Worm (Caenorhabditis elegans) whole organism, young adult: ENCODE data around the gene kat-1.

Experiments
- ama-1 ChIP-seq, 3 experiments: fragments of 150-350 bp in 1 of 3; sonication (generic microtip) in 2 of 3; optimal IDR thresholded peaks; 2 replicates each; lab custom pipeline; 2014 to 2018; ENCODE audit warnings: missing biosample characterization in 2 of 3, missing genetic modification characterization in 2 of 3, missing genetic modification reagents in 2 of 3
- pha-4 ChIP-seq: fragments of 150-350 bp; sonication (generic microtip); optimal IDR thresholded peaks from 2 replicates; lab custom pipeline; 2014; ENCODE audit warnings: missing biosample characterization, missing genetic modification reagents, missing genetic modification characterization

DNA sequence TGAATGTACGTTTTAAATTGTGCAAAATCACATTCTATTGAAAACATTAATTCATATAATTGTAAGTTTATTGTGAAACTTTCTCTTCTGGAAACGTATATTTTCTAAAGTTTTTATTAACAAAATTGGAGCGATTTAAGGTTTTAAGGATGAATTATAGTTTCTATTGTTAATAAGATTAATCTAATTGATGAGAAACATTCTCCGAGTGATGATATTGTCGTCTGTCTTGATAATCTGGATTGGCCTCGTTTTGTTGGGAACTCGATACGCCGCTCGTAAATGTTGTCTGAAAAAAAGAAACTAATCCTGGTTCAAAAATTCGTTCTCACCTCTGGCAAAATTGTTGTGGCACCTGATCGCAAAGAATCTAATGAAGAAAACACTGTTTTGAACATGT, 32.7 kb downstream of the kat-1 start:
- TF ChIP-seq pha-4 (tag; lab: Kevin White, UChicago) (no peak), ama-1 (optimal IDR thresholded peaks at IDR 0.05; lab: Kevin White, UChicago) (no peak), ama-1 (GFP tag; optimal IDR thresholded peaks at IDR 0.05; lab: Kevin White, UChicago) (no peak)
